Fruit fly (Drosophila melanogaster): ENCODE results near the gene X11Lbeta.

The X11Lbeta gene

DNA sequence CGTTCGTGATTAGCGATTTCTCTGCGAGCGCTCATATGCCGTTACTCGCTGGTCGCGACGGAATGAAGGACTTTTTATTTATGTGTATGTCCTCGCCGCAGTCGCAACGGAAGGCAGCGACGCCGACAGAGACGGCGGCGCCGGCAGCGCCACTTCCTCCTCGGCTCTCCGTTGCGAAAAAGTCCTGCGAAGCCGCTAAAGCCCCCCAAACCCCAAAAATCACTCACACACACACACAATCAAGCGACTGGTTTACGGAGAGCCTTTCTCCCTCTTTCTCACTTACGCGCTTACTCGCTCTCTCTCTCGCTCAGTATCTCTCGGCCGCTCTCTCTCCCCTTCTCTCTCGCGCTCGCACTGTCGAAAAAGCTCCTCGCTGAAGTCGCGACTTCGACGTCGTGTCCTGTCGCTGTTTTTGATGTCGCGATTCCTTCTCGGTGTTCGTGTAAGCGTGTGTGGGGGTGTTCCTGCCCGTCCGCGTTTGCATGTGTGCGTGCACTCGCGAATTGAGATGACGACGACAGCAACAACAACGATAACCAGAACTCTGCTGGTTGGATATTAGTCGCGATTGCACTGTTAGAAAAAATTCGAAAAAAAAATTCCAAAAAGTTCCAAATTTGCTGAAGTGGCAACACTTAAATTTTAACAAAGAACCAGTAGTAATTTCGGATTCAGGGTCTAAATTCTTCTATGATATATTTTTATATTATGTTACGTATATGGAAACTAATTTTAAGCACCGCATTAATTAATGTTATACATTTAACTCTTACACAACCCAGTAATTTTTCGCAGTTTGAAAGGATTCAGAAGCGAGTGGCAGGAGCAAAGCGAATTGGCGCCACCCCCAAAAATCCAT lies 7.2 kb upstream of the X11Lbeta start, which contains the start of gene CG43347 (continued):
- peak; percentile 66 for TF ChIP-seq bcd (GFP tag; optimal IDR thresholded peaks at IDR 0.05)
- peak; percentile 78 for TF ChIP-seq cwo (GFP tag; optimal IDR thresholded peaks at IDR 0.05)
- TF ChIP-seq ranshi (GFP tag; IDR thresholded peaks at IDR 0.05) = peak; percentile 28; the same call in 1 of the 2 replicates
- TF ChIP-seq CG10654 (GFP tag; optimal IDR thresholded peaks at IDR 0.05) = peak; percentile 44
- TF ChIP-seq ci (GFP tag; IDR thresholded peaks at IDR 0.05) = peak; percentile 44; the same call in 1 of the 3 replicates
- TF ChIP-seq CG12219 (GFP tag; optimal IDR thresholded peaks at IDR 0.05) = peak; percentile 52
- TF ChIP-seq nerfin-1 (tag; optimal IDR thresholded peaks at IDR 0.05) = peak; percentile 56
- no peak for TF ChIP-seq CG2116 (GFP tag; optimal IDR thresholded peaks at IDR 0.05)
- TF ChIP-seq CG10565 (GFP tag; optimal IDR thresholded peaks at IDR 0.05) = no peak
- TF ChIP-seq ara (GFP tag; IDR thresholded peaks at IDR 0.05) = peak; percentile 55; the same call in 1 of the 2 replicates
- 0 out of 2 replicates have a peak, but pooled peaks have one; percentile 20 for TF ChIP-seq CG32767 (GFP tag; IDR thresholded peaks at IDR 0.05)
- TF ChIP-seq Elba2 (GFP tag; optimal IDR thresholded peaks at IDR 0.05) = no peak
- TF ChIP-seq Dfd (GFP tag; optimal IDR thresholded peaks at IDR 0.05) = no peak
- peak; percentile 74 for TF ChIP-seq CG8924 (tag; optimal IDR thresholded peaks at IDR 0.05)
- no peak for TF ChIP-seq CG6791 (GFP tag; IDR thresholded peaks at IDR 0.05; ENCODE audit: partially characterized antibody)
- TF ChIP-seq CrebB (tag; optimal IDR thresholded peaks at IDR 0.05) = peak; percentile 19
- peak; percentile 69 for TF ChIP-seq CG6813 (GFP tag; optimal IDR thresholded peaks at IDR 0.05)
- TF ChIP-seq D19B (GFP tag; optimal IDR thresholded peaks at IDR 0.05) = peak; percentile 53
- peak; percentile 45; the same call in 1 of the 3 replicates for TF ChIP-seq ken (GFP tag; IDR thresholded peaks at IDR 0.05)
- peak; percentile 89 for TF ChIP-seq CG2678 (tag; optimal IDR thresholded peaks at IDR 0.05)
- TF ChIP-seq CG10366 (GFP tag; IDR thresholded peaks at IDR 0.05) = peak; percentile 45
- TF ChIP-seq fd96Cb (tag; optimal IDR thresholded peaks at IDR 0.05) = peak; percentile 64
- TF ChIP-seq sr (GFP tag; IDR thresholded peaks at IDR 0.05) = no peak
- TF ChIP-seq fd3F (GFP tag; optimal IDR thresholded peaks at IDR 0.05) = peak; percentile 52
- peak; percentile 75 for TF ChIP-seq Sox102F (GFP tag; optimal IDR thresholded peaks at IDR 0.05)
- peak; percentile 39; the same call in 1 of the 2 replicates for TF ChIP-seq CG4404 (GFP tag; IDR thresholded peaks at IDR 0.05)
- TF ChIP-seq CG4820 (GFP tag; optimal IDR thresholded peaks at IDR 0.05) = peak; percentile 41
- TF ChIP-seq schlank (tag; optimal IDR thresholded peaks at IDR 0.05) = peak; percentile 35
- TF ChIP-seq Med (GFP tag) = peak; percentile 82
- no peak for TF ChIP-seq aop (GFP tag; IDR thresholded peaks at IDR 0.05)
- TF ChIP-seq CG17328 (GFP tag; IDR thresholded peaks at IDR 0.05) = peak; percentile 48
- TF ChIP-seq tgo (GFP tag; IDR thresholded peaks at IDR 0.05) = peak; percentile 49; the same call in 2 of the 3 replicates
- TF ChIP-seq CG31388 (GFP tag; optimal IDR thresholded peaks at IDR 0.05) = no peak
- peak; percentile 75 for TF ChIP-seq CG1832 (GFP tag; optimal IDR thresholded peaks at IDR 0.05)
- TF ChIP-seq CG5180 (GFP tag; optimal IDR thresholded peaks at IDR 0.05) = peak; percentile 55
- TF ChIP-seq Kr (GFP tag; optimal IDR thresholded peaks at IDR 0.05) = no peak
- TF ChIP-seq CTCF (GFP tag; optimal IDR thresholded peaks at IDR 0.05) = peak; percentile 4
- TF ChIP-seq CG10543 (GFP tag; optimal IDR thresholded peaks at IDR 0.05) = peak; percentile 78
- TF ChIP-seq ttk (GFP tag; IDR thresholded peaks at IDR 0.05) = peak; percentile 40; the same call in 1 of the 2 replicates
- peak; percentile 11 for TF ChIP-seq trem (tag; optimal IDR thresholded peaks at IDR 0.05)
- peak; percentile 61 for TF ChIP-seq CG6683 (GFP tag; optimal IDR thresholded peaks at IDR 0.05)
- peak; percentile 20; the same call in 1 of the 2 replicates for TF ChIP-seq Nf-YA (GFP tag; IDR thresholded peaks at IDR 0.05)
- peak; percentile 86 for TF ChIP-seq Hmr (GFP tag; optimal IDR thresholded peaks at IDR 0.05)
- peak; percentile 54 for TF ChIP-seq CG17829 (tag; optimal IDR thresholded peaks at IDR 0.05)
- no peak for TF ChIP-seq NFAT (GFP tag; IDR thresholded peaks at IDR 0.05)
- no peak for TF ChIP-seq gcm2 (GFP tag; optimal IDR thresholded peaks at IDR 0.05)
- TF ChIP-seq Asciz (GFP tag; optimal IDR thresholded peaks at IDR 0.05) = peak; percentile 48
- no peak for TF ChIP-seq Oaz (GFP tag; IDR thresholded peaks at IDR 0.05)
- peak; percentile 43 for TF ChIP-seq CG14710 (tag; optimal IDR thresholded peaks at IDR 0.05)
